Fruit fly (Drosophila melanogaster): ENCODE data around the gene CG6415.

DNA sequence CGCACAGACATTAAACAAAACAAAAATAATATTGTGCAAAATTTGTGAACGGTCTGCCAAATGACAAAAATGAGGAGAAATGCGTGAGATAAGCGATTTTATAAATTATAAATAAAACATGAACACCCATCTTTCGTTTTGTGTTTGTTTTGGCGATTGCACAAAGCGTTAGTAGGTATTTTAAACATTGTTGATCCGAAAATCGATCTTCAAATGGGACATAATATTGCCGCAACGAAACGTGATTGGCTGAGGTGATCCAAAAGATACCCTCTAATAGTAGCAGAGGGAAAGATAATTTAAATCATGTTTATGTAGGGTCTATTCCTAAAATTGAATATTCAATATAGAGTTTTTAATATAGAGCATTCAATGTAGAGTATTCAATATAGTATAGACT lies 23.9 kb upstream of the CG6415 start:
- TF ChIP-seq pad (GFP tag; optimal IDR thresholded peaks at IDR 0.05) (no peak), toe (GFP tag; optimal IDR thresholded peaks at IDR 0.05) (no peak), CG14711 (tag; optimal IDR thresholded peaks at IDR 0.05) (no peak), tj (GFP tag; optimal IDR thresholded peaks at IDR 0.05) (no peak), ovo (GFP tag; optimal IDR thresholded peaks at IDR 0.05) (no peak), CG33017 (tag; optimal IDR thresholded peaks at IDR 0.05) (no peak), CG1620 (GFP tag; optimal IDR thresholded peaks at IDR 0.05) (no peak)

All from whole organism, adult.